Worm (Caenorhabditis elegans): ENCODE data around the gene rig-6.

DNA sequence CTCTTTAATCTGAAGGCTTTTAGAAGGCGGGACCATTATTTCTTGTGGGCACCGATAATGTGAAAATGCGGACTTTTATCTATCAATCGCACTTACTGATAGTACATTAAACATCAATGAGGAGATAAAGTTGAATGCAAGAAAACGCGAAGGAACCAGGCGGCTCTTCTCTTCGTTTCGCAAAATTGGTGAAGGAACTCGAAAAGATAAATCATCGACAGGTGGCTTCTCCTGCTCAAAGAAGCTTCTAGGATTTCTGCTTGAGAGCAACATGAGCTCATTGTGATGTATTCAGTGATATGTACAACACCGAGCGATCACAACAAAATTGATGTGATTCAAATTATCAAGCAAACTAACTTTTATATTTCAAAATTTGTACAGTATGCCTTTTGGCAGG, 6.1 kb downstream of the rig-6 start:
- TF ChIP-seq R02D3.7 (tag; optimal IDR thresholded peaks at IDR 0.05) (no peak), F26F4.8 (GFP tag; conservative IDR thresholded peaks at IDR 0.05) (no peak), ztf-11 (tag; optimal IDR thresholded peaks at IDR 0.05) (no peak), T26A8.4 (GFP tag; IDR thresholded peaks at IDR 0.05) (no peak), zfp-3 (GFP tag; conservative IDR thresholded peaks at IDR 0.05) (no peak), mdl-1 (tag; optimal IDR thresholded peaks at IDR 0.05) (no peak), egl-27 (tag; optimal IDR thresholded peaks at IDR 0.05) (no peak), saeg-2 (GFP tag; IDR thresholded peaks at IDR 0.05) (no peak), daf-12 (tag; optimal IDR thresholded peaks at IDR 0.05) (no peak), ama-1 (optimal IDR thresholded peaks at IDR 0.05) (no peak), fos-1 (tag; optimal IDR thresholded peaks at IDR 0.05) (no peak)
